Fruit fly (Drosophila melanogaster): ENCODE data around the gene CG10343.

dm6 chr2L:18732291-18732690 is 29.0 kb downstream of the CG10343 start, which contains the start of gene CG10348:
- no peak for TF ChIP-seq CG8478 (optimal IDR thresholded peaks at IDR 0.05)
- TF ChIP-seq CTCF (optimal IDR thresholded peaks at IDR 0.05), result no peak

Data from S2 (cell line).